Worm (Caenorhabditis elegans): Measurements from ENCODE around the gene srw-85.

DNA sequence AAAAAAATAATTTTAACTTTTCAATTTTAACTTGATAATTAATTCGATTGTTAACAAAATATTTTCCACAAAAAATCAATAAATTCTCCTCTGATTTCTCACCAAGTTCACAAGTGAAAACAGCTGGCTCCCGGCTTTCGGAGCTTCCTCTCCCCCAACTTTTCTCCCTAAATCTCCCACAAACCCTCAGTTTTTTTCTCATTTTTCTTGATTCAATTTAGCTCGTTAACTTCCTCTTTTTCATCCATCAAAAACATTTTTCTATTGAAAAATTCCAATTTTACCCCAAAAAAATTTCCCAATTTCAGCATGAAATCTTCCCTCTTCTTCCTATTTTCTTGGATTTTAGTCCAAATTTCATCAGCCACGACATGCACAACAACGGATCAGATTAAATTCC is 39.4 kb upstream of the srw-85 start, which contains the start of gene Y43F8B.11:
- TF ChIP-seq nhr-25 (tag; optimal IDR thresholded peaks at IDR 0.05): no peak
- TF ChIP-seq nhr-77 (tag; optimal IDR thresholded peaks at IDR 0.05): no peak
- TF ChIP-seq ZK546.5 (tag; optimal IDR thresholded peaks at IDR 0.05): no peak
- TF ChIP-seq unc-62 (GFP tag; optimal IDR thresholded peaks at IDR 0.05): no peak
- TF ChIP-seq nhr-11 (tag; optimal IDR thresholded peaks at IDR 0.05): no peak

Data from whole organism, L3 larva.